Worm (Caenorhabditis elegans) whole organism, L3 larva: ENCODE results near the gene str-141.

ENCODE experiments used
- ZK546.5 ChIP-seq: sonication (generic microtip); optimal IDR thresholded peaks from 2 replicates; lab custom pipeline; 2017; ENCODE audit warnings: missing biosample characterization, missing genetic modification characterization
- aly-2 ChIP-seq: fragments of 150-350 bp; optimal IDR thresholded peaks from 2 replicates; lab custom pipeline; 2014; ENCODE audit warnings: missing biosample characterization, missing genetic modification characterization
- daf-12 ChIP-seq: fragments of 150-350 bp; optimal IDR thresholded peaks from 2 replicates; lab custom pipeline; 2014; ENCODE audit warnings: missing biosample characterization, missing genetic modification reagents, missing genetic modification characterization
- egl-5 ChIP-seq: fragments of 150-350 bp; optimal IDR thresholded peaks from 2 replicates; lab custom pipeline; 2017; ENCODE audit warnings: missing biosample characterization, missing genetic modification reagents, missing genetic modification characterization, inconsistent platforms
- elt-2 ChIP-seq: sonication (generic microtip); optimal IDR thresholded peaks from 2 replicates; lab custom pipeline; 2016; ENCODE audit warnings: missing genetic modification reagents, mild to moderate bottlenecking, missing genetic modification characterization, missing compliant biosample characterization
- mdl-1 ChIP-seq: fragments of 150-350 bp; optimal IDR thresholded peaks from 2 replicates; lab custom pipeline; 2014; ENCODE audit warnings: missing biosample characterization, missing genetic modification characterization
- nfya-1 ChIP-seq: sonication (generic microtip); optimal IDR thresholded peaks from 2 replicates; lab custom pipeline; 2017; ENCODE audit warnings: missing genetic modification characterization, mild to moderate bottlenecking, missing compliant biosample characterization, antibody characterized with exemption, moderate library complexity; ENCODE audit not compliant: insufficient read depth
- nhr-25 ChIP-seq: sonication (generic microtip); optimal IDR thresholded peaks from 2 replicates; lab custom pipeline; 2017; ENCODE audit warnings: missing biosample characterization, missing genetic modification characterization
- nhr-43 ChIP-seq: sonication (generic microtip); optimal IDR thresholded peaks from 2 replicates; lab custom pipeline; 2016; ENCODE audit warnings: mild to moderate bottlenecking, missing genetic modification characterization, missing compliant biosample characterization; ENCODE audit not compliant: poor library complexity, severe bottlenecking
- snpc-4 ChIP-seq: fragments of 150-350 bp; optimal IDR thresholded peaks from 2 replicates; lab custom pipeline; 2014; ENCODE audit warnings: missing biosample characterization, missing genetic modification characterization
- unc-62 ChIP-seq: fragments of 150-350 bp; sonication (generic microtip); optimal IDR thresholded peaks from 4 replicates; lab custom pipeline; 2014; ENCODE audit warnings: missing biosample characterization, missing genetic modification reagents, missing genetic modification characterization
- zag-1 ChIP-seq: fragments of 150-350 bp; optimal IDR thresholded peaks from 2 replicates; lab custom pipeline; 2014; ENCODE audit warnings: missing biosample characterization, missing genetic modification characterization
- ztf-11 ChIP-seq: fragments of 150-350 bp; optimal IDR thresholded peaks from 2 replicates; lab custom pipeline; 2014; ENCODE audit warnings: missing biosample characterization, missing genetic modification characterization
- ztf-4 ChIP-seq: fragments of 150-350 bp; optimal IDR thresholded peaks from 2 replicates; lab custom pipeline; 2014; ENCODE audit warnings: missing biosample characterization, missing genetic modification characterization

ce11 chrV:11326914-11327367, 3.3 kb upstream of the str-141 start, which contains the start of gene tmed-10:
- TF ChIP-seq unc-62 (no peak), egl-5 (tag; lab: Kevin White, UChicago) (peak; percentile 3), zag-1 (no peak), elt-2 (tag; lab: Kevin White, UChicago) (peak; percentile 50), ztf-4 (tag; lab: Kevin White, UChicago) (no peak), mdl-1 (tag; lab: Kevin White, UChicago) (no peak), nhr-43 (tag; lab: Kevin White, UChicago) (no peak), ztf-11 (tag; lab: Kevin White, UChicago) (no peak), nfya-1 (peak; percentile 72), snpc-4 (peak; percentile 69), aly-2 (tag; lab: Kevin White, UChicago) (no peak), ZK546.5 (tag; lab: Kevin White, UChicago) (no peak), nhr-25 (tag; lab: Kevin White, UChicago) (peak; percentile 57), daf-12 (tag; lab: Kevin White, UChicago) (no peak)
